Fruit fly (Drosophila melanogaster) S2 (cell line): ENCODE measurements around the gene CG1999.

Experiments used
- CG8478 ChIP-seq: fragments of >200 bp; optimal IDR thresholded peaks from 2 replicates; lab custom pipeline; 2018
- CTCF ChIP-seq, 2 experiments: fragments of >200 bp; optimal IDR thresholded peaks; 2 replicates each; lab custom pipeline; 2018

- TF ChIP-seq CTCF (optimal IDR thresholded peaks at IDR 0.05; lab: Kevin White, UChicago) (no peak), CG8478 (lab: Kevin White, UChicago) (no peak)
These were observed 24.3 kb downstream of the CG1999 start, which contains the start of gene CG42781 for dm6 chrX:7382890-7383289.
